Worm (Caenorhabditis elegans) whole organism, L4 larva: ENCODE data around the gene C02B8.6.

Experiments
- F37D6.2 ChIP-seq: sonication (generic microtip); optimal IDR thresholded peaks from 2 replicates; lab custom pipeline; 2016; ENCODE audit warnings: mild to moderate bottlenecking, missing genetic modification characterization, missing compliant biosample characterization
- F44E2.7 ChIP-seq: fragments of 200-800 bp; sonication (Bioruptor generic); IDR thresholded peaks from 2 replicates; pipeline ENCODE4 v2.1.2; 2022; ENCODE audit warnings: missing genetic modification characterization, missing compliant biosample characterization
- F49E8.2 ChIP-seq: sonication (generic microtip); optimal IDR thresholded peaks from 2 replicates; lab custom pipeline; 2016; ENCODE audit warnings: missing compliant biosample characterization, mild to moderate bottlenecking, missing genetic modification characterization, borderline replicate concordance
- R02D3.7 ChIP-seq: fragments of 150-350 bp; sonication (generic microtip); optimal IDR thresholded peaks from 3 replicates; lab custom pipeline; 2014; ENCODE audit warnings: missing biosample characterization, missing genetic modification characterization
- T26A8.4 ChIP-seq: fragments of 200-800 bp; sonication (Bioruptor generic); IDR thresholded peaks from 2 replicates; pipeline ENCODE4 v1.3.6; 2022; ENCODE audit warnings: missing genetic modification characterization, missing compliant biosample characterization
- Y48G9A.11 ChIP-seq: fragments of 200-800 bp; sonication (Bioruptor generic); IDR thresholded peaks from 2 replicates; pipeline ENCODE4 v1.3.6; 2022; ENCODE audit warnings: missing genetic modification reagents, missing genetic modification characterization, missing compliant biosample characterization
- Y75B8A.6 ChIP-seq: fragments of 200-800 bp; sonication (Bioruptor generic); IDR thresholded peaks from 2 replicates; pipeline ENCODE4 v1.3.6; 2022; ENCODE audit warnings: missing genetic modification reagents, missing genetic modification characterization, missing compliant biosample characterization
- ZK546.5 ChIP-seq, 2 experiments: sonication (generic microtip); optimal IDR thresholded peaks; 2 replicates each; lab custom pipeline; 2017; ENCODE audit warnings: missing biosample characterization in 2 of 2, missing genetic modification characterization in 2 of 2
- aly-2 ChIP-seq: sonication (generic microtip); optimal IDR thresholded peaks from 2 replicates; lab custom pipeline; 2018; ENCODE audit warnings: missing biosample characterization, missing genetic modification characterization
- ama-1 ChIP-seq: fragments of 150-350 bp; optimal IDR thresholded peaks from 2 replicates; lab custom pipeline; 2014; ENCODE audit warnings: inconsistent platforms, mixed read lengths
- ceh-20 ChIP-seq: fragments of 200-800 bp; sonication (Bioruptor generic); IDR thresholded peaks from 2 replicates; pipeline ENCODE4 v1.3.6; 2022; ENCODE audit warnings: missing genetic modification reagents, missing genetic modification characterization, missing compliant biosample characterization
- ceh-28 ChIP-seq: fragments of 150-350 bp; optimal IDR thresholded peaks from 2 replicates; lab custom pipeline; 2014; ENCODE audit warnings: missing biosample characterization, missing genetic modification reagents, missing genetic modification characterization
- ceh-62 ChIP-seq: sonication (generic microtip); optimal IDR thresholded peaks from 2 replicates; lab custom pipeline; 2017; ENCODE audit warnings: missing biosample characterization, missing genetic modification characterization
- daf-12 ChIP-seq: fragments of 150-350 bp; optimal IDR thresholded peaks from 2 replicates; lab custom pipeline; 2014; ENCODE audit warnings: missing biosample characterization, missing genetic modification reagents, missing genetic modification characterization
- daf-16 ChIP-seq, 3 experiments: sonication (generic microtip); optimal IDR thresholded peaks; 2 replicates each; lab custom pipeline; 2016 to 2017; ENCODE audit warnings: missing genetic modification characterization in 3 of 3, missing genetic modification reagents in 3 of 3, mild to moderate bottlenecking in 2 of 3, missing compliant biosample characterization in 2 of 3, missing biosample characterization in 1 of 3, moderate library complexity in 1 of 3
- daf-19 ChIP-seq: fragments of 200-800 bp; sonication (Bioruptor generic); conservative IDR thresholded peaks from 2 replicates; pipeline ENCODE4 v1.3.6; 2022; ENCODE audit warnings: missing genetic modification characterization, missing compliant biosample characterization
- dmd-6 ChIP-seq: fragments of 200-800 bp; sonication (Bioruptor generic); IDR thresholded peaks from 2 replicates; pipeline ENCODE4 v1.3.6; 2022; ENCODE audit warnings: missing genetic modification reagents, missing genetic modification characterization, missing compliant biosample characterization
- dpl-1 ChIP-seq: fragments of 150-350 bp; optimal IDR thresholded peaks from 2 replicates; lab custom pipeline; 2014; ENCODE audit warnings: missing biosample characterization, missing genetic modification reagents, missing genetic modification characterization
- duxl-1 ChIP-seq: sonication (generic microtip); optimal IDR thresholded peaks from 2 replicates; lab custom pipeline; 2016; ENCODE audit warnings: mild to moderate bottlenecking, missing genetic modification characterization, moderate library complexity, missing compliant biosample characterization; ENCODE audit not compliant: poor library complexity
- egl-43 ChIP-seq: fragments of 200-800 bp; sonication (Bioruptor generic); IDR thresholded peaks from 2 replicates; pipeline ENCODE4 v1.3.6; 2022; ENCODE audit warnings: missing genetic modification reagents, missing genetic modification characterization, missing compliant biosample characterization
- hif-1 ChIP-seq, 2 experiments: sonication (generic microtip); optimal IDR thresholded peaks; 2 replicates each; lab custom pipeline; 2016 to 2017; ENCODE audit warnings: missing compliant biosample characterization in 2 of 2, missing genetic modification characterization in 2 of 2, missing genetic modification reagents in 2 of 2, missing genotype in 2 of 2, mild to moderate bottlenecking in 1 of 2
- hlh-11 ChIP-seq: fragments of 200-800 bp; sonication (Bioruptor generic); optimal IDR thresholded peaks from 2 replicates; lab custom pipeline; 2018; ENCODE audit warnings: mild to moderate bottlenecking, missing genetic modification characterization, missing compliant biosample characterization
- hlh-30 ChIP-seq: sonication (generic microtip); optimal IDR thresholded peaks from 2 replicates; lab custom pipeline; 2017; ENCODE audit warnings: antibody characterized with exemption, mild to moderate bottlenecking, missing genetic modification characterization, missing compliant biosample characterization; ENCODE audit not compliant: insufficient read depth
- hmg-1.1 ChIP-seq: fragments of 200-800 bp; sonication (Bioruptor generic); IDR thresholded peaks from 2 replicates; pipeline ENCODE4 v1.3.6; 2022; ENCODE audit warnings: missing genetic modification reagents, missing genetic modification characterization, missing compliant biosample characterization
- jun-1 ChIP-seq: fragments of 150-350 bp; optimal IDR thresholded peaks from 2 replicates; lab custom pipeline; 2014; ENCODE audit warnings: missing biosample characterization, missing genetic modification reagents, missing genetic modification characterization
- lin-1 ChIP-seq: fragments of 200-800 bp; sonication (Bioruptor generic); IDR thresholded peaks from 2 replicates; pipeline ENCODE4 v1.3.6; 2022; ENCODE audit warnings: missing genetic modification reagents, missing genetic modification characterization, missing compliant biosample characterization
- lin-13 ChIP-seq: fragments of 150-350 bp; optimal IDR thresholded peaks from 2 replicates; lab custom pipeline; 2014; ENCODE audit warnings: missing biosample characterization, missing genetic modification reagents, missing genetic modification characterization
- lin-15B ChIP-seq: fragments of 150-350 bp; sonication (generic microtip); optimal IDR thresholded peaks from 3 replicates; lab custom pipeline; 2014; ENCODE audit warnings: missing biosample characterization, missing genetic modification characterization
- lin-39 ChIP-seq: fragments of 150-350 bp; optimal IDR thresholded peaks from 2 replicates; lab custom pipeline; 2014; ENCODE audit warnings: missing biosample characterization, missing genetic modification reagents, missing genetic modification characterization
- lir-3 ChIP-seq: sonication (generic microtip); optimal IDR thresholded peaks from 2 replicates; lab custom pipeline; 2016; ENCODE audit warnings: mild to moderate bottlenecking, missing genetic modification characterization, missing compliant biosample characterization
- madf-5 ChIP-seq, 2 experiments: fragments of 200-800 bp; sonication (Bioruptor generic); IDR thresholded peaks; 2 replicates each; pipeline ENCODE4 v1.3.6; 2022; ENCODE audit warnings: missing compliant biosample characterization in 2 of 2, missing genetic modification characterization in 2 of 2
- mdl-1 ChIP-seq, 2 experiments: fragments of 150-350 bp in 1 of 2; sonication (generic microtip) in 1 of 2; optimal IDR thresholded peaks; 2 replicates each; lab custom pipeline; 2014 to 2017; ENCODE audit warnings: missing biosample characterization in 2 of 2, missing genetic modification characterization in 2 of 2
- mep-1 ChIP-seq: fragments of 150-350 bp; sonication (generic microtip); optimal IDR thresholded peaks from 3 replicates; lab custom pipeline; 2014; ENCODE audit warnings: missing biosample characterization, missing genetic modification characterization
- mes-2 ChIP-seq: sonication (generic microtip); optimal IDR thresholded peaks from 2 replicates; lab custom pipeline; 2016; ENCODE audit warnings: missing genotype, mild to moderate bottlenecking, missing genetic modification characterization, missing compliant biosample characterization; ENCODE audit not compliant: poor library complexity, severe bottlenecking
- nhr-10 ChIP-seq: fragments of 150-350 bp; optimal IDR thresholded peaks from 2 replicates; lab custom pipeline; 2014; ENCODE audit warnings: missing biosample characterization, missing genetic modification characterization
- nhr-102 ChIP-seq: sonication (generic microtip); optimal IDR thresholded peaks from 2 replicates; lab custom pipeline; 2016; ENCODE audit warnings: mild to moderate bottlenecking, missing genetic modification characterization, moderate library complexity, missing compliant biosample characterization
- nhr-41 ChIP-seq: fragments of 200-800 bp; sonication (Bioruptor generic); IDR thresholded peaks from 2 replicates; pipeline ENCODE4 v1.3.6; 2022; ENCODE audit warnings: missing genetic modification reagents, missing genetic modification characterization, missing compliant biosample characterization
- nhr-42 ChIP-seq: fragments of 200-800 bp; sonication (Bioruptor generic); IDR thresholded peaks from 2 replicates; pipeline ENCODE4 v1.3.6; 2022; ENCODE audit warnings: missing genetic modification characterization, missing compliant biosample characterization
- pha-4 ChIP-seq, 2 experiments: fragments of 150-350 bp in 1 of 2; fragments of 200-800 bp in 1 of 2; sonication (Bioruptor generic) in 1 of 2; IDR thresholded peaks in 1 of 2; optimal IDR thresholded peaks in 1 of 2; 2 replicates each; pipeline versions ENCODE4 v1.3.6 to Lab custom; 2014 to 2022; ENCODE audit warnings: missing genetic modification characterization in 2 of 2, missing genetic modification reagents in 2 of 2, missing biosample characterization in 1 of 2, missing compliant biosample characterization in 1 of 2
- php-3 ChIP-seq: fragments of 200-800 bp; sonication (Bioruptor generic); IDR thresholded peaks from 2 replicates; pipeline ENCODE4 v1.3.6; 2022; ENCODE audit warnings: missing genetic modification reagents, missing genetic modification characterization, missing compliant biosample characterization
- skn-1 ChIP-seq: fragments of 150-350 bp; optimal IDR thresholded peaks from 2 replicates; lab custom pipeline; 2014; ENCODE audit warnings: missing biosample characterization, missing genetic modification characterization
- spr-1 ChIP-seq: sonication (generic microtip); optimal IDR thresholded peaks from 2 replicates; lab custom pipeline; 2016; ENCODE audit warnings: mild to moderate bottlenecking, missing genetic modification characterization, missing compliant biosample characterization
- tag-97 ChIP-seq: fragments of 200-800 bp; sonication (Bioruptor generic); IDR thresholded peaks from 2 replicates; pipeline ENCODE4 v1.3.6; 2022; ENCODE audit warnings: missing genetic modification characterization, missing compliant biosample characterization
- unc-130 ChIP-seq: sonication (generic microtip); optimal IDR thresholded peaks from 2 replicates; lab custom pipeline; 2016; ENCODE audit warnings: missing genetic modification reagents, missing genetic modification characterization, missing compliant biosample characterization
- zfp-3 ChIP-seq: fragments of 200-800 bp; sonication (Bioruptor generic); conservative IDR thresholded peaks from 2 replicates; pipeline ENCODE4 v1.3.6; 2022; ENCODE audit warnings: missing genetic modification reagents, missing genetic modification characterization, missing compliant biosample characterization
- zip-2 ChIP-seq: fragments of 150-350 bp; optimal IDR thresholded peaks from 2 replicates; lab custom pipeline; 2014; ENCODE audit warnings: missing biosample characterization, missing genetic modification characterization
- ztf-11 ChIP-seq: fragments of 150-350 bp; optimal IDR thresholded peaks from 2 replicates; lab custom pipeline; 2014; ENCODE audit warnings: missing biosample characterization, missing genetic modification characterization

The C02B8.6 gene

ce11 chrX:8089916-8090315 lies 46.2 kb downstream of the C02B8.6 start (continued):
- TF ChIP-seq nhr-42 (GFP tag; lab: Robert Waterston, UW) (no peak), ZK546.5 (tag; optimal IDR thresholded peaks at IDR 0.05; lab: Kevin White, UChicago) (no peak), ceh-20 (GFP tag; lab: Robert Waterston, UW) (no peak), unc-130 (GFP tag; lab: Kevin White, UChicago) (no peak), mdl-1 (tag; optimal IDR thresholded peaks at IDR 0.05; lab: Kevin White, UChicago) (peak in 1 of 2 experiments; percentile 47), aly-2 (tag; lab: Kevin White, UChicago) (no peak), nhr-10 (tag; lab: Kevin White, UChicago) (no peak)

DNA sequence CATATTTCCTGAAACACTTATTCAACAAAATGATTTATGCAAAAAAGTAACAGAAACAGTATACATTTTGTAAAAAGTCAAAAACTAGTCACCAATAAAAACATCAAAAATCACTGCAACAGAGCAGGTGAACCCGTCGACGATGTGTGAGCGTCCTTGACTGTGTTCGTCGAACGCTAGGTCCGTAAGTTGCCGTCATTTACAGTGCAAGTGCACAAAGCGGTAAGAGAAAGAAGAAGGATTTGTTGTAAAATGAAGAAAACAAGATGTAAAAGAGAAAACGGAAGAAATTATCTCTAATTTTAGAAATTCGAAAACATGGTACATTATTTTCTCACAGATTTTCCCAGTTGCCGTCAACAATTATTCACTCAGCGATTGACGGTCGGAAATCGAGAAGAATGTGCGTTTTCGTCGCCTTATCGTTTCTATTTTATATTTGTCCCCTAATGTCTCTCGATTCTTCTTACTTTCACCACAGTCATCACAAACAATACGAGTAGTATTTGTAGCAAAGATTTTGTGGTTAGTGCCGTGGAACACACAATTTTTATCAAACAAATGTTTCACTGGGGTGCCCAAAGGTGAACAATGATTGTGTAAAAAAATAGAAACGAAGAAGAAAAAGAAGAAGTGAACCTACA lies 46.7 kb downstream of the C02B8.6 start:
- TF ChIP-seq hmg-1.1 (peak; percentile 31; the same call in 1 of the 2 replicates), madf-5 (GFP tag; IDR thresholded peaks at IDR 0.05; lab: Robert Waterston, UW) (no peak), T26A8.4 (GFP tag; lab: Robert Waterston, UW) (peak; percentile 41; the same call in 1 of the 2 replicates), jun-1 (peak; percentile 0), Y75B8A.6 (GFP tag; lab: Robert Waterston, UW) (no peak), daf-19 (GFP tag; lab: Robert Waterston, UW) (no peak), hlh-11 (tag; lab: Kevin White, UChicago) (peak; percentile 47), dpl-1 (no peak), hif-1 (tag; optimal IDR thresholded peaks at IDR 0.05; lab: Kevin White, UChicago) (no peak), mes-2 (tag; lab: Kevin White, UChicago) (peak; percentile 39), nhr-102 (tag; lab: Kevin White, UChicago) (peak; percentile 50), aly-2 (tag; lab: Kevin White, UChicago) (no peak), zfp-3 (GFP tag; lab: Robert Waterston, UW) (no peak), lin-1 (GFP tag; lab: Robert Waterston, UW) (no peak), Y48G9A.11 (GFP tag; lab: Robert Waterston, UW) (no peak), pha-4 (GFP tag; IDR thresholded peaks at IDR 0.05; lab: Robert Waterston, UW) (no peak), pha-4 (tag; optimal IDR thresholded peaks at IDR 0.05; lab: Kevin White, UChicago) (no peak), zip-2 (tag; lab: Kevin White, UChicago) (no peak), F44E2.7 (GFP tag; lab: Robert Waterston, UW) (no peak), ama-1 (no peak), lir-3 (tag; lab: Kevin White, UChicago) (no peak), lin-15B (tag; lab: Kevin White, UChicago) (no peak), F49E8.2 (tag; lab: Kevin White, UChicago) (no peak), daf-12 (tag; lab: Kevin White, UChicago) (no peak), mdl-1 (tag; optimal IDR thresholded peaks at IDR 0.05; lab: Kevin White, UChicago) (no peak), nhr-42 (GFP tag; lab: Robert Waterston, UW) (no peak), R02D3.7 (tag; lab: Kevin White, UChicago) (no peak), mep-1 (tag; lab: Kevin White, UChicago) (no peak), duxl-1 (tag; lab: Kevin White, UChicago) (no peak), ztf-11 (tag; lab: Kevin White, UChicago) (no peak), php-3 (GFP tag; lab: Robert Waterston, UW) (no peak), egl-43 (GFP tag; lab: Robert Waterston, UW) (no peak), nhr-41 (no peak), tag-97 (GFP tag; lab: Robert Waterston, UW) (no peak), skn-1 (tag; lab: Kevin White, UChicago) (no peak), ceh-62 (tag; lab: Kevin White, UChicago) (no peak), daf-16 (GFP tag; optimal IDR thresholded peaks at IDR 0.05; lab: Kevin White, UChicago) (no peak), daf-16 (tag; optimal IDR thresholded peaks at IDR 0.05; lab: Kevin White, UChicago) (peak; percentile 95), lin-39 (tag; lab: Kevin White, UChicago) (no peak), nhr-10 (tag; lab: Kevin White, UChicago) (peak; percentile 44), lin-13 (GFP tag; lab: Kevin White, UChicago) (no peak), ceh-28 (tag; lab: Kevin White, UChicago) (no peak), dmd-6 (GFP tag; lab: Robert Waterston, UW) (peak; percentile 59), F37D6.2 (tag; lab: Kevin White, UChicago) (no peak), hlh-30 (tag; lab: Kevin White, UChicago) (no peak), spr-1 (tag; lab: Kevin White, UChicago) (no peak)
